Worm (Caenorhabditis elegans): ENCODE data around the gene ubh-3.

DNA sequence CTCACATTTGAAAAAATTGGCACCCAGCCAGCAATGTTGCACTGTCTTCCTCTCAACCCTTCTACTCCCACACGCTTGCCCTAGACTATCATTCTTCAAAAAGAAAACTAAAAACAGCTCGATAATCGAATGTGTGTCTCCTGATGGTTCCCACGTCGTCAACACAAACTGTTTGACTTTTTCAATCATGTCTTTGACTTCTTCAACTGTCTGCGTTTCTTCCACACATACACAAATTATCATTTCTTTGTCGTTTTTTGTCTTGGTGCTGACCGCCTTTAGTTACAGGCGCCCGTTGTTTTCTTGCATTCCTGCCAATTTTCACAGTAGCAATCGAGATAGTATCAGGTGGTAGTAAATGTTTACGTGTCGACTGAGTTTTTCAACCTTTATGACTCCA, 46.0 kb downstream of the ubh-3 start:
- TF ChIP-seq rec-8 (tag; optimal IDR thresholded peaks at IDR 0.05) (no peak), madf-10 (tag; optimal IDR thresholded peaks at IDR 0.05) (no peak), Y53F4B.3 (GFP tag; IDR thresholded peaks at IDR 0.05) (no peak), bed-2 (GFP tag; IDR thresholded peaks at IDR 0.05) (no peak), lsy-27 (tag; optimal IDR thresholded peaks at IDR 0.05; ENCODE audit: borderline replicate concordance, insufficient read depth) (no peak), D2030.7 (GFP tag; IDR thresholded peaks at IDR 0.05) (no peak), ekl-4 (GFP tag; IDR thresholded peaks at IDR 0.05) (no peak), Y56A3A.18 (GFP tag; IDR thresholded peaks at IDR 0.05) (no peak), xnd-1 (tag; optimal IDR thresholded peaks at IDR 0.05) (no peak), unc-62 (GFP tag; optimal IDR thresholded peaks at IDR 0.05) (no peak), dpl-1 (GFP tag; optimal IDR thresholded peaks at IDR 0.05) (no peak)
